Fruit fly (Drosophila melanogaster): ENCODE measurements around the gene CG5245.

Gene CG5245

dm6 chr3R:12448344-12448743 lies 19.0 kb downstream of the CG5245 start:
- peak; percentile 92 for TF ChIP-seq Ets65A (GFP tag)
- TF ChIP-seq CG14050 (GFP tag; IDR thresholded peaks at IDR 0.05): no peak

- TF ChIP-seq CG2712 (tag; optimal IDR thresholded peaks at IDR 0.05) (peak; percentile 100), cato (GFP tag; optimal IDR thresholded peaks at IDR 0.05; ENCODE audit: borderline replicate concordance) (peak; percentile 99), CG7987 (GFP tag; optimal IDR thresholded peaks at IDR 0.05) (peak; percentile 99), Mad (GFP tag; optimal IDR thresholded peaks at IDR 0.05) (peak; percentile 99), chn (GFP tag; optimal IDR thresholded peaks at IDR 0.05) (peak; percentile 100), Hr51 (GFP tag; optimal IDR thresholded peaks at IDR 0.05) (peak; percentile 99 to 100), caup (GFP tag; optimal IDR thresholded peaks at IDR 0.05; ENCODE audit: severe bottlenecking) (peak; percentile 100), BEAF-32 (GFP tag; optimal IDR thresholded peaks at IDR 0.05) (peak; percentile 85), onecut (GFP tag; IDR thresholded peaks at IDR 0.05) (peak; percentile 100), CG8281 (tag; optimal IDR thresholded peaks at IDR 0.05) (peak; percentile 97), bcd (GFP tag; optimal IDR thresholded peaks at IDR 0.05) (peak; percentile 100), hth (optimal IDR thresholded peaks at IDR 0.05) (no peak), CoRest (tag; optimal IDR thresholded peaks at IDR 0.05) (peak; percentile 100), CG17385 (GFP tag; optimal IDR thresholded peaks at IDR 0.05) (peak; percentile 100), Dbx (GFP tag; IDR thresholded peaks at IDR 0.05) (peak; percentile 100), pita (GFP tag; optimal IDR thresholded peaks at IDR 0.05) (no peak), nerfin-1 (tag; optimal IDR thresholded peaks at IDR 0.05) (peak; percentile 100), psq (GFP tag; optimal IDR thresholded peaks at IDR 0.05) (peak; percentile 97), CG14965 (GFP tag; optimal IDR thresholded peaks at IDR 0.05; ENCODE audit: borderline replicate concordance) (peak; percentile 92), twi (tag; optimal IDR thresholded peaks at IDR 0.05) (peak; percentile 99), CG2120 (GFP tag; optimal IDR thresholded peaks at IDR 0.05) (peak; percentile 100), CG10267 (tag; optimal IDR thresholded peaks at IDR 0.05) (peak; percentile 100), CrebB (tag; optimal IDR thresholded peaks at IDR 0.05) (peak; percentile 100), run (tag; optimal IDR thresholded peaks at IDR 0.05) (peak; percentile 100), Deaf1 (tag; optimal IDR thresholded peaks at IDR 0.05) (peak; percentile 93), HLH3B (GFP tag; IDR thresholded peaks at IDR 0.05) (peak; percentile 100), CG2129 (GFP tag; IDR thresholded peaks at IDR 0.05; ENCODE audit: partially characterized antibody) (peak; percentile 62), CG13424 (tag; optimal IDR thresholded peaks at IDR 0.05) (peak; percentile 100), dmrt99B (tag; optimal IDR thresholded peaks at IDR 0.05) (peak; percentile 100), Hr78 (GFP tag; optimal IDR thresholded peaks at IDR 0.05) (peak in 1 of 2 experiments; percentile 99), CG18011 (GFP tag; optimal IDR thresholded peaks at IDR 0.05) (peak; percentile 93), fd64A (GFP tag; optimal IDR thresholded peaks at IDR 0.05) (peak; percentile 100), Dek (tag; optimal IDR thresholded peaks at IDR 0.05) (peak; percentile 100), CG17568 (GFP tag; optimal IDR thresholded peaks at IDR 0.05) (peak; percentile 100), CG43689 (GFP tag; IDR thresholded peaks at IDR 0.05) (peak; percentile 99), CG10543 (GFP tag; optimal IDR thresholded peaks at IDR 0.05) (peak; percentile 98), CG15073 (GFP tag; optimal IDR thresholded peaks at IDR 0.05) (peak; percentile 94), CG8478 (optimal IDR thresholded peaks at IDR 0.05) (no peak), Hey (tag; optimal IDR thresholded peaks at IDR 0.05) (peak; percentile 97), nau (GFP tag; optimal IDR thresholded peaks at IDR 0.05) (peak; percentile 100), gsb-n (tag; optimal IDR thresholded peaks at IDR 0.05) (peak; percentile 100), CG10959 (GFP tag; IDR thresholded peaks at IDR 0.05) (peak; percentile 100), Hmr (GFP tag; optimal IDR thresholded peaks at IDR 0.05) (peak; percentile 100), hbn (GFP tag; IDR thresholded peaks at IDR 0.05; ENCODE audit: partially characterized antibody) (peak; percentile 86), CG11696 (GFP tag; IDR thresholded peaks at IDR 0.05) (peak; percentile 98), Dad (GFP tag; optimal IDR thresholded peaks at IDR 0.05) (peak; percentile 99)
Observed at dm6 chr3R:12448889-12449314, 19.5 kb downstream of the CG5245 start, which contains the start of gene CG18549. TSS of gene CG18549 (plus strand) at chr3R:12449296.

Measured in whole organism, embryonic.